Worm (Caenorhabditis elegans): ENCODE measurements around the gene hlh-19.

The hlh-19 gene

ce11 chrX:536365-536764 lies 20.7 kb downstream of the hlh-19 start:
- TF ChIP-seq nhr-76 (tag; optimal IDR thresholded peaks at IDR 0.05) = no peak
- TF ChIP-seq nhr-12 (tag; optimal IDR thresholded peaks at IDR 0.05) = no peak
- TF ChIP-seq unc-39 (tag; optimal IDR thresholded peaks at IDR 0.05) = no peak
- no peak for TF ChIP-seq mab-5 (tag; optimal IDR thresholded peaks at IDR 0.05)
- TF ChIP-seq hlh-1 (tag; optimal IDR thresholded peaks at IDR 0.05) = no peak
- TF ChIP-seq cnd-1 (tag; optimal IDR thresholded peaks at IDR 0.05) = no peak
- TF ChIP-seq ceh-83 (GFP tag; optimal IDR thresholded peaks at IDR 0.05) = no peak
- no peak for TF ChIP-seq unc-120 (tag; optimal IDR thresholded peaks at IDR 0.05; ENCODE audit: poor library complexity, severe bottlenecking)
- no peak for TF ChIP-seq unc-62 (GFP tag; optimal IDR thresholded peaks at IDR 0.05)
- no peak for TF ChIP-seq blmp-1 (tag; optimal IDR thresholded peaks at IDR 0.05)

- TF ChIP-seq zip-8 (tag; optimal IDR thresholded peaks at IDR 0.05) (no peak), unc-39 (tag; optimal IDR thresholded peaks at IDR 0.05) (no peak), bed-3 (GFP tag; optimal IDR thresholded peaks at IDR 0.05) (no peak), nhr-28 (tag; optimal IDR thresholded peaks at IDR 0.05) (no peak), nhr-12 (tag; optimal IDR thresholded peaks at IDR 0.05) (no peak), nhr-2 (tag; optimal IDR thresholded peaks at IDR 0.05) (peak; percentile 16), ceh-83 (GFP tag; optimal IDR thresholded peaks at IDR 0.05) (no peak), mls-2 (tag; optimal IDR thresholded peaks at IDR 0.05) (peak; percentile 37), M03D4.4 (tag; optimal IDR thresholded peaks at IDR 0.05) (no peak), flh-1 (GFP tag; optimal IDR thresholded peaks at IDR 0.05) (no peak), ces-1 (GFP tag; optimal IDR thresholded peaks at IDR 0.05) (peak; percentile 71), lin-13 (tag; optimal IDR thresholded peaks at IDR 0.05) (peak; percentile 31), unc-62 (GFP tag; optimal IDR thresholded peaks at IDR 0.05) (peak; percentile 82), elt-3 (tag; optimal IDR thresholded peaks at IDR 0.05) (no peak), sem-2 (GFP tag; optimal IDR thresholded peaks at IDR 0.05) (no peak), mab-5 (tag; optimal IDR thresholded peaks at IDR 0.05) (no peak), mep-1 (tag; optimal IDR thresholded peaks at IDR 0.05) (peak; percentile 42), ceh-39 (tag; optimal IDR thresholded peaks at IDR 0.05) (peak; percentile 86), blmp-1 (tag; optimal IDR thresholded peaks at IDR 0.05) (no peak), elt-1 (tag; optimal IDR thresholded peaks at IDR 0.05; ENCODE audit: borderline replicate concordance, insufficient read depth) (no peak), nhr-76 (tag; optimal IDR thresholded peaks at IDR 0.05) (no peak), lin-32 (GFP tag; optimal IDR thresholded peaks at IDR 0.05) (no peak), tbx-8 (GFP tag; optimal IDR thresholded peaks at IDR 0.05) (no peak), cnd-1 (tag; optimal IDR thresholded peaks at IDR 0.05) (peak; percentile 23), ztf-11 (tag; optimal IDR thresholded peaks at IDR 0.05) (no peak), snpc-4 (tag; optimal IDR thresholded peaks at IDR 0.05) (no peak), ham-2 (GFP tag; optimal IDR thresholded peaks at IDR 0.05) (peak; percentile 19), unc-120 (tag; optimal IDR thresholded peaks at IDR 0.05; ENCODE audit: poor library complexity, severe bottlenecking) (peak; percentile 62), pha-4 (tag; optimal IDR thresholded peaks at IDR 0.05) (peak; percentile 49), lsy-2 (tag; optimal IDR thresholded peaks at IDR 0.05) (peak; percentile 45), ceh-43 (GFP tag; optimal IDR thresholded peaks at IDR 0.05) (peak; percentile 15), drap-1 (GFP tag; optimal IDR thresholded peaks at IDR 0.05) (no peak), sptf-1 (tag; optimal IDR thresholded peaks at IDR 0.05) (peak; percentile 18), hlh-1 (tag; optimal IDR thresholded peaks at IDR 0.05) (peak; percentile 11), nhr-237 (tag; optimal IDR thresholded peaks at IDR 0.05) (peak; percentile 58)
Measured at ce11 chrX:535728-536127, 21.4 kb downstream of the hlh-19 start, which contains the start of gene F28C10.3. Gene F28C10.3 (minus strand): TSS chrX:535828.

ce11 chrX:530909-531308 lies 26.2 kb downstream of the hlh-19 start, which contains the start of gene B0310.6:
Gene B0310.6 (minus strand): TSS chrX:531009.
- TF ChIP-seq tbx-8 (GFP tag; optimal IDR thresholded peaks at IDR 0.05) (no peak), nhr-28 (tag; optimal IDR thresholded peaks at IDR 0.05) (no peak)

- TF ChIP-seq ztf-11 (tag; optimal IDR thresholded peaks at IDR 0.05) (no peak), nhr-237 (tag; optimal IDR thresholded peaks at IDR 0.05) (no peak), sptf-1 (tag; optimal IDR thresholded peaks at IDR 0.05) (no peak), ham-2 (GFP tag; optimal IDR thresholded peaks at IDR 0.05) (no peak), zip-8 (tag; optimal IDR thresholded peaks at IDR 0.05) (no peak), unc-120 (tag; optimal IDR thresholded peaks at IDR 0.05; ENCODE audit: poor library complexity, severe bottlenecking) (no peak), lin-32 (GFP tag; optimal IDR thresholded peaks at IDR 0.05) (no peak), ceh-43 (GFP tag; optimal IDR thresholded peaks at IDR 0.05) (no peak), snpc-4 (tag; optimal IDR thresholded peaks at IDR 0.05) (no peak), unc-62 (GFP tag; optimal IDR thresholded peaks at IDR 0.05) (no peak), mab-5 (tag; optimal IDR thresholded peaks at IDR 0.05) (no peak), sem-2 (GFP tag; optimal IDR thresholded peaks at IDR 0.05) (no peak), flh-1 (GFP tag; optimal IDR thresholded peaks at IDR 0.05) (no peak), unc-39 (tag; optimal IDR thresholded peaks at IDR 0.05) (no peak)
Measured at ce11 chrX:530011-530410, 27.1 kb downstream of the hlh-19 start, which contains the start of gene ugt-46. Gene ugt-46 (minus strand): TSS chrX:530289.

All from whole organism, mixed stage, embryonic.